Fruit fly (Drosophila melanogaster) whole organism, adult: ENCODE measurements around the gene Mhcl.

Experiments used
- CG1620 ChIP-seq: fragments of 200-800 bp; sonication (Bioruptor generic); optimal IDR thresholded peaks from 2 replicates; lab custom pipeline; 2016; ENCODE audit warnings: missing biosample characterization, missing genetic modification characterization
- kay ChIP-seq: fragments of 200-800 bp; sonication (Bioruptor generic); peaks from one replicate; lab custom pipeline; 2016; ENCODE audit warnings: missing biosample characterization, missing genetic modification characterization, borderline replicate concordance
- toe ChIP-seq: fragments of 200-800 bp; sonication (Bioruptor generic); optimal IDR thresholded peaks from 2 replicates; lab custom pipeline; 2016; ENCODE audit warnings: missing biosample characterization, missing genetic modification characterization

Mhcl gene

DNA sequence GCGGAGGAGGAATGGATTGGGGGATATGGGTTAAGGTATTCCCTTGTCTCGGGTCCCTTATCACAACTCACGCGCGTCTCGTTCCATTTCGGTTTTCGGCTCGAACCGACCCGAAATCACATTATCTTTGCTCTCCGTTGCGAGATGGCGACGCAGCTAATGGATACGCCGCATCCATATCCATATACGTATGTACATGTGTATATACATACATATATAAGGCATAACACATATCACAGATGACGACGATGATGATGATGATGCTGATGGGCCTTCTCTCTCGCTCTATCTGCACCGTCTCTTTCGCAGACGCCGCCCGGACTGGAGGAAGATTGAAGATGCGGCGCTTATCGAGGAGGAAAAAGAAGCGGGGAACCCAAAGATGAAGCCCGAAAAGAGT is 76.6 kb downstream of the Mhcl start:
- TF ChIP-seq toe (GFP tag; lab: Kevin White, UChicago): no peak
- TF ChIP-seq CG1620 (GFP tag; lab: Kevin White, UChicago): no peak
- TF ChIP-seq kay (GFP tag; lab: Kevin White, UChicago): no peak
